Fruit fly (Drosophila melanogaster) Kc167 (cell line): ENCODE data around the gene Mocs1.

Experiments used
- Myc ChIP-seq: fragments of >200 bp; optimal IDR thresholded peaks from 2 replicates; lab custom pipeline; 2017; ENCODE audit warnings: missing external identifiers
- Sin3A ChIP-seq: fragments of >200 bp; optimal IDR thresholded peaks from 2 replicates; lab custom pipeline; 2018; ENCODE audit warnings: missing external identifiers
- insv ChIP-seq: fragments of >200 bp; optimal IDR thresholded peaks from 3 replicates; lab custom pipeline; 2018; ENCODE audit warnings: missing external identifiers
- ttk ChIP-seq: sonication (Bioruptor generic); optimal IDR thresholded peaks from 2 replicates; lab custom pipeline; 2017; ENCODE audit warnings: missing external identifiers

DNA sequence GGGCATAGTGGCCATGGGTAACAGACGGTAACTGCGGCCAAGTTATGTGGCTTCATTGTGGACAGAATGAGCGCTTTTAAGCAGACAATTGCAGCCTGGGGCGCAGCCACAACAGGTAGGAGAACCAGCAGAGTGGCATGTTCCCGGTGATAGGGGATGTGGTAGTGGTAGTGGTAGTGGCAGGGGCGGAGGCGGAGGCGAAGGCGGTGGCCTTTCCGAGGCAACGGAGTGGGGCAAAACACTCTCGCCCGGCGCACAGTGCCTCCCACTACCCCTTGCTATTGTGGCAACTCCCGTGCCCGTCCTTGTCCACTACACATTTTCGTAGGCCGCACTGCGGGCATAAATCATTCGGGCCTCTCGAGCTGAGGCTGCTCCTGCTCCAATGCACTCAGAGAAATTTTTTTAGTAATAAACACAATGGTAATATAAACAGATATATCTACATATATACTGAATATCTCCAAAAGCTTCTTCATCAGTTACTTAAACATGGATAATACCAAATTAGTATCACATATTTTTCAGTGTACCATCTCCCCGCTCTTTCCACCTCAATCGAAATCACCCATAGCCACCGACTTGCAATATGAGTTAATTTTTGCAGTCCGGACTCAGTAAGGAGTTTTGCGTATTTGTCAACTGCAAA is 36.9 kb upstream of the Mocs1 start:
- no peak for TF ChIP-seq ttk (lab: Kevin White, UChicago)
- no peak for TF ChIP-seq Myc (lab: Kevin White, UChicago)
- no peak for TF ChIP-seq Sin3A (lab: Kevin White, UChicago)
- no peak for TF ChIP-seq insv (lab: Kevin White, UChicago)
